Fruit fly (Drosophila melanogaster) whole organism, adult: Measurements from ENCODE around the gene Hph.

ENCODE experiments used
- CG12768 ChIP-seq: fragments of 200-800 bp; sonication (Bioruptor generic); optimal IDR thresholded peaks from 2 replicates; lab custom pipeline; 2017; ENCODE audit warnings: missing biosample characterization, missing genetic modification characterization, mild to moderate bottlenecking, moderate library complexity, missing genetic modification reagents
- CG1620 ChIP-seq: fragments of 200-800 bp; sonication (Bioruptor generic); optimal IDR thresholded peaks from 2 replicates; lab custom pipeline; 2016; ENCODE audit warnings: missing biosample characterization, missing genetic modification characterization
- CG33017 ChIP-seq: fragments of 200-800 bp; sonication (Bioruptor generic); optimal IDR thresholded peaks from 2 replicates; lab custom pipeline; 2018; ENCODE audit warnings: missing biosample characterization, mild to moderate bottlenecking, missing genetic modification characterization, moderate library complexity
- CG5204 ChIP-seq: fragments of 200-800 bp; sonication (Bioruptor generic); optimal IDR thresholded peaks from 2 replicates; lab custom pipeline; 2016; ENCODE audit warnings: missing biosample characterization, missing genetic modification characterization
- CG7045 ChIP-seq: fragments of 200-800 bp; sonication (Bioruptor generic); optimal IDR thresholded peaks from 2 replicates; lab custom pipeline; 2017; ENCODE audit warnings: missing biosample characterization, mild to moderate bottlenecking, missing genetic modification characterization
- CG7101 ChIP-seq: fragments of 200-800 bp; sonication (Bioruptor generic); optimal IDR thresholded peaks from 2 replicates; lab custom pipeline; 2018; ENCODE audit warnings: missing biosample characterization, mild to moderate bottlenecking, missing genetic modification characterization, moderate library complexity
- Crg-1 ChIP-seq: fragments of 200-800 bp; sonication (Bioruptor generic); optimal IDR thresholded peaks from 2 replicates; lab custom pipeline; 2016; ENCODE audit warnings: missing biosample characterization, missing genetic modification characterization
- Mnt ChIP-seq: fragments of 200-800 bp; sonication (Bioruptor generic); optimal IDR thresholded peaks from 2 replicates; lab custom pipeline; 2016; ENCODE audit warnings: missing biosample characterization, mild to moderate bottlenecking, missing genetic modification characterization
- kay ChIP-seq: fragments of 200-800 bp; sonication (Bioruptor generic); peaks from one replicate; lab custom pipeline; 2016; ENCODE audit warnings: missing biosample characterization, missing genetic modification characterization, borderline replicate concordance
- ovo ChIP-seq: fragments of 200-800 bp; sonication (Bioruptor generic); optimal IDR thresholded peaks from 2 replicates; lab custom pipeline; 2016; ENCODE audit warnings: missing biosample characterization, missing genetic modification characterization
- pad ChIP-seq: fragments of 200-800 bp; sonication (Bioruptor generic); optimal IDR thresholded peaks from 3 replicates; lab custom pipeline; 2017; ENCODE audit warnings: missing biosample characterization, missing genetic modification characterization, mild to moderate bottlenecking, moderate library complexity, missing genetic modification reagents
- tj ChIP-seq: fragments of 200-800 bp; sonication (Bioruptor generic); optimal IDR thresholded peaks from 3 replicates; lab custom pipeline; 2017; ENCODE audit warnings: missing biosample characterization, mild to moderate bottlenecking, missing genetic modification characterization, moderate library complexity
- toe ChIP-seq: fragments of 200-800 bp; sonication (Bioruptor generic); optimal IDR thresholded peaks from 2 replicates; lab custom pipeline; 2016; ENCODE audit warnings: missing biosample characterization, missing genetic modification characterization

- no peak for TF ChIP-seq ovo (GFP tag; lab: Kevin White, UChicago)
- TF ChIP-seq Crg-1 (GFP tag; lab: Kevin White, UChicago): no peak
- TF ChIP-seq CG5204 (GFP tag; lab: Kevin White, UChicago): no peak
- no peak for TF ChIP-seq pad
- TF ChIP-seq CG33017 (tag; lab: Kevin White, UChicago): no peak
- no peak for TF ChIP-seq Mnt (GFP tag; lab: Kevin White, UChicago)
- TF ChIP-seq CG7045: no peak
- TF ChIP-seq CG1620: no peak
- TF ChIP-seq CG12768 (GFP tag; lab: Kevin White, UChicago): no peak
- no peak for TF ChIP-seq toe
- TF ChIP-seq kay: no peak
- no peak for TF ChIP-seq tj (GFP tag; lab: Kevin White, UChicago)
- no peak for TF ChIP-seq CG7101 (tag; lab: Kevin White, UChicago)
Observed at dm6 chr3R:5240721-5241120, 16.1 kb upstream of the Hph start, which contains the start of gene CG33293.
